In genomic region chrII:12797211-12797794, ce11 we compare ENCODE assay signal across 7 worm cellular contexts.
A peak's percentile ranks its signal among the peaks of the same experiment; 100 is the strongest.
TF ChIP-seq lines count a peak whose summit lies in the region.

No protein-coding gene starts in this region.

TF ChIP-seq in whole organism, L1 larva, 84 proteins besides CTCF, POLR2A, EP300 and RAD21 (continues in another document):
- TF ChIP-seq vab-15 (tag; optimal IDR thresholded peaks at IDR 0.05; lab: Kevin White, UChicago) (no peak), ces-1 (GFP tag; optimal IDR thresholded peaks at IDR 0.05; lab: Kevin White, UChicago) (no peak), egl-27 (tag; optimal IDR thresholded peaks at IDR 0.05; lab: Kevin White, UChicago) (no peak), sptf-1 (tag; optimal IDR thresholded peaks at IDR 0.05; lab: Kevin White, UChicago) (no peak), lin-35 (GFP tag; optimal IDR thresholded peaks at IDR 0.05; lab: Kevin White, UChicago) (peak in 1 of 2 experiments; percentile 2), pag-3 (tag; optimal IDR thresholded peaks at IDR 0.05; lab: Kevin White, UChicago; ENCODE audit: borderline replicate concordance, insufficient read depth) (no peak), C34B4.2 (tag; optimal IDR thresholded peaks at IDR 0.05; lab: Kevin White, UChicago) (no peak), nhr-71 (tag; optimal IDR thresholded peaks at IDR 0.05; lab: Kevin White, UChicago) (peak; percentile 13), nhr-20 (tag; optimal IDR thresholded peaks at IDR 0.05; lab: Kevin White, UChicago) (no peak), fkh-10 (GFP tag; optimal IDR thresholded peaks at IDR 0.05; lab: Kevin White, UChicago) (peak; percentile 10), nhr-47 (tag; optimal IDR thresholded peaks at IDR 0.05; lab: Kevin White, UChicago) (peak; percentile 32), nhr-84 (tag; optimal IDR thresholded peaks at IDR 0.05; lab: Kevin White, UChicago) (no peak), aha-1 (tag; optimal IDR thresholded peaks at IDR 0.05; lab: Kevin White, UChicago) (no peak)

TF ChIP-seq in whole organism, L2 larva, 48 proteins besides CTCF, POLR2A, EP300 and RAD21 (continues in another document):
- TF ChIP-seq nhr-11 (tag; optimal IDR thresholded peaks at IDR 0.05; lab: Kevin White, UChicago), result no peak
- TF ChIP-seq ZK546.5 (tag; optimal IDR thresholded peaks at IDR 0.05; lab: Kevin White, UChicago), result no peak
- no peak for TF ChIP-seq nhr-10 (tag; optimal IDR thresholded peaks at IDR 0.05; lab: Kevin White, UChicago)
- no peak for TF ChIP-seq nhr-23 (tag; optimal IDR thresholded peaks at IDR 0.05; lab: Kevin White, UChicago)
- TF ChIP-seq dmd-4 (tag; optimal IDR thresholded peaks at IDR 0.05; lab: Kevin White, UChicago), result no peak
- no peak for TF ChIP-seq gmeb-1 (tag; optimal IDR thresholded peaks at IDR 0.05; lab: Kevin White, UChicago)
- TF ChIP-seq nhr-21 (tag; optimal IDR thresholded peaks at IDR 0.05; lab: Kevin White, UChicago), result no peak
- TF ChIP-seq unc-62 (GFP tag; optimal IDR thresholded peaks at IDR 0.05; lab: Kevin White, UChicago), result no peak
- no peak for TF ChIP-seq ztf-11 (tag; optimal IDR thresholded peaks at IDR 0.05; lab: Kevin White, UChicago)
- TF ChIP-seq peb-1 (tag; optimal IDR thresholded peaks at IDR 0.05; lab: Kevin White, UChicago), result no peak
- TF ChIP-seq aly-2 (tag; optimal IDR thresholded peaks at IDR 0.05; lab: Kevin White, UChicago), result no peak
- peak; percentile 30 for TF ChIP-seq C34F6.9 (tag; optimal IDR thresholded peaks at IDR 0.05; lab: Kevin White, UChicago)
- TF ChIP-seq crh-2 (tag; optimal IDR thresholded peaks at IDR 0.05; lab: Kevin White, UChicago), result peak; percentile 61
- TF ChIP-seq unc-55 (GFP tag; optimal IDR thresholded peaks at IDR 0.05; lab: Kevin White, UChicago), result no peak

TF ChIP-seq in whole organism, L3 larva, 47 proteins besides CTCF, POLR2A, EP300 and RAD21 (continues in another document):
- peak; percentile 54 for TF ChIP-seq pha-4 (tag; optimal IDR thresholded peaks at IDR 0.05; lab: Kevin White, UChicago)
- TF ChIP-seq zag-1 (tag; optimal IDR thresholded peaks at IDR 0.05; lab: Kevin White, UChicago), result no peak
- TF ChIP-seq unc-39 (tag; optimal IDR thresholded peaks at IDR 0.05; lab: Kevin White, UChicago), result no peak
- no peak for TF ChIP-seq elt-1 (tag; optimal IDR thresholded peaks at IDR 0.05; lab: Kevin White, UChicago)
- TF ChIP-seq jun-1 (tag; optimal IDR thresholded peaks at IDR 0.05; lab: Kevin White, UChicago), result peak; percentile 57
- peak; percentile 78 for TF ChIP-seq ama-1 (optimal IDR thresholded peaks at IDR 0.05; lab: Kevin White, UChicago)
- peak; percentile 6 for TF ChIP-seq nfya-1 (tag; optimal IDR thresholded peaks at IDR 0.05; lab: Kevin White, UChicago; ENCODE audit: insufficient read depth)
- peak; percentile 9 for TF ChIP-seq hmg-11 (tag; optimal IDR thresholded peaks at IDR 0.05; lab: Kevin White, UChicago)
- peak; percentile 8 for TF ChIP-seq lin-15B (tag; optimal IDR thresholded peaks at IDR 0.05; lab: Kevin White, UChicago)
- TF ChIP-seq nhr-43 (tag; optimal IDR thresholded peaks at IDR 0.05; lab: Kevin White, UChicago; ENCODE audit: poor library complexity, severe bottlenecking), result peak; percentile 16
- no peak for TF ChIP-seq lsy-12 (tag; optimal IDR thresholded peaks at IDR 0.05; lab: Kevin White, UChicago)
- peak; percentile 34 for TF ChIP-seq fkh-10 (GFP tag; optimal IDR thresholded peaks at IDR 0.05; lab: Kevin White, UChicago)
- TF ChIP-seq elt-2 (tag; optimal IDR thresholded peaks at IDR 0.05; lab: Kevin White, UChicago), result peak; percentile 88

TF ChIP-seq in whole organism, L4 larva, 104 proteins besides CTCF, POLR2A, EP300 and RAD21 (continues in another document):
- TF ChIP-seq fkh-10 (GFP tag; optimal IDR thresholded peaks at IDR 0.05; lab: Kevin White, UChicago) (no peak), daf-19 (GFP tag; conservative IDR thresholded peaks at IDR 0.05; lab: Robert Waterston, UW) (no peak), nhr-42 (GFP tag; IDR thresholded peaks at IDR 0.05; lab: Robert Waterston, UW) (no peak), nhr-102 (tag; optimal IDR thresholded peaks at IDR 0.05; lab: Kevin White, UChicago) (no peak), mdl-1 (tag; optimal IDR thresholded peaks at IDR 0.05; lab: Kevin White, UChicago) (peak in 1 of 2 experiments; percentile 65), daf-12 (tag; optimal IDR thresholded peaks at IDR 0.05; lab: Kevin White, UChicago) (no peak), hmg-1.1 (GFP tag; IDR thresholded peaks at IDR 0.05; lab: Robert Waterston, UW) (no peak; the same call in 1 of the 2 replicates), zfp-3 (GFP tag; conservative IDR thresholded peaks at IDR 0.05; lab: Robert Waterston, UW) (0 out of 2 replicates have a peak, but pooled peaks have one; percentile 17), nhr-76 (tag; optimal IDR thresholded peaks at IDR 0.05; lab: Kevin White, UChicago) (no peak), hlh-30 (tag; optimal IDR thresholded peaks at IDR 0.05; lab: Kevin White, UChicago; ENCODE audit: insufficient read depth) (peak; percentile 9), spr-3 (GFP tag; optimal IDR thresholded peaks at IDR 0.05; lab: Kevin White, UChicago) (no peak), vab-7 (GFP tag; IDR thresholded peaks at IDR 0.05; lab: Robert Waterston, UW) (no peak), zip-11 (GFP tag; IDR thresholded peaks at IDR 0.05; lab: Robert Waterston, UW) (no peak), nhr-237 (tag; optimal IDR thresholded peaks at IDR 0.05; lab: Kevin White, UChicago) (no peak)

TF ChIP-seq in whole organism, late embryonic, 69 proteins besides CTCF, POLR2A, EP300 and RAD21:
- TF ChIP-seq zip-5 (tag; optimal IDR thresholded peaks at IDR 0.05; lab: Kevin White, UChicago), result no peak
- TF ChIP-seq nfya-1 (tag; optimal IDR thresholded peaks at IDR 0.05; lab: Kevin White, UChicago), result peak; percentile 5
- no peak for TF ChIP-seq fax-1 (tag; optimal IDR thresholded peaks at IDR 0.05; lab: Kevin White, UChicago)
- TF ChIP-seq pros-1 (tag; optimal IDR thresholded peaks at IDR 0.05; lab: Kevin White, UChicago), result no peak
- peak; percentile 31 for TF ChIP-seq hlh-6 (tag; optimal IDR thresholded peaks at IDR 0.05; lab: Kevin White, UChicago)
- TF ChIP-seq unc-3 (GFP tag; conservative IDR thresholded peaks at IDR 0.05; lab: Robert Waterston, UW), result no peak
- TF ChIP-seq unc-3 (tag; optimal IDR thresholded peaks at IDR 0.05; lab: Kevin White, UChicago), result no peak
- TF ChIP-seq unc-42 (tag; optimal IDR thresholded peaks at IDR 0.05; lab: Kevin White, UChicago), result peak; percentile 30
TF ChIP-seq in whole organism, late embryonic: peak in this region for 3.

TF ChIP-seq in whole organism, mixed stage, embryonic, 35 proteins besides CTCF, POLR2A, EP300 and RAD21:
- TF ChIP-seq ces-1 (GFP tag; optimal IDR thresholded peaks at IDR 0.05; lab: Kevin White, UChicago) (peak; percentile 35), snpc-4 (tag; optimal IDR thresholded peaks at IDR 0.05; lab: Kevin White, UChicago) (no peak)
TF ChIP-seq in whole organism, mixed stage, embryonic: peak in this region for 1.

TF ChIP-seq in whole organism, young adult, 124 proteins besides CTCF, POLR2A, EP300 and RAD21 (continues in another document):
- TF ChIP-seq mxl-1 (tag; optimal IDR thresholded peaks at IDR 0.05; lab: Kevin White, UChicago), result no peak
- TF ChIP-seq ekl-4 (GFP tag; IDR thresholded peaks at IDR 0.05; lab: Robert Waterston, UW), result no peak
- no peak for TF ChIP-seq hrde-1 (tag; optimal IDR thresholded peaks at IDR 0.05; lab: Kevin White, UChicago; ENCODE audit: borderline replicate concordance)
- TF ChIP-seq D2030.7 (GFP tag; IDR thresholded peaks at IDR 0.05; lab: Robert Waterston, UW), result no peak
- no peak for TF ChIP-seq F37B4.10 (GFP tag; IDR thresholded peaks at IDR 0.05; lab: Robert Waterston, UW)
- no peak for TF ChIP-seq cebp-2 (GFP tag; IDR thresholded peaks at IDR 0.05; lab: Robert Waterston, UW)
- no peak for TF ChIP-seq aptf-2 (GFP tag; conservative IDR thresholded peaks at IDR 0.05; lab: Robert Waterston, UW)
- no peak for TF ChIP-seq sdz-38 (tag; optimal IDR thresholded peaks at IDR 0.05; lab: Kevin White, UChicago)
- no peak for TF ChIP-seq pha-4 (tag; optimal IDR thresholded peaks at IDR 0.05; lab: Kevin White, UChicago)
- TF ChIP-seq zfh-2 (GFP tag; conservative IDR thresholded peaks at IDR 0.05; lab: Robert Waterston, UW), result peak; percentile 73; the same call in 1 of the 2 replicates
- no peak for TF ChIP-seq snpc-1.3 (tag; optimal IDR thresholded peaks at IDR 0.05; lab: Kevin White, UChicago; ENCODE audit: insufficient read depth)
- no peak for TF ChIP-seq ztf-3 (GFP tag; optimal IDR thresholded peaks at IDR 0.05; lab: Kevin White, UChicago)
- TF ChIP-seq dpl-1 (GFP tag; optimal IDR thresholded peaks at IDR 0.05; lab: Kevin White, UChicago), result no peak
- no peak for TF ChIP-seq cebp-1 (GFP tag; IDR thresholded peaks at IDR 0.05; lab: Robert Waterston, UW)
- TF ChIP-seq cebp-1 (tag; optimal IDR thresholded peaks at IDR 0.05; lab: Kevin White, UChicago), result no peak
- no peak for TF ChIP-seq F57C9.4 (tag; optimal IDR thresholded peaks at IDR 0.05; lab: Kevin White, UChicago)
- TF ChIP-seq hlh-26 (GFP tag; conservative IDR thresholded peaks at IDR 0.05; lab: Robert Waterston, UW), result no peak
- no peak for TF ChIP-seq ceh-100 (GFP tag; IDR thresholded peaks at IDR 0.05; lab: Robert Waterston, UW)
- TF ChIP-seq aptf-3 (GFP tag; IDR thresholded peaks at IDR 0.05; lab: Robert Waterston, UW), result no peak
- TF ChIP-seq ama-1 (optimal IDR thresholded peaks at IDR 0.05; lab: Kevin White, UChicago), result peak; percentile 26
- TF ChIP-seq ama-1 (GFP tag; optimal IDR thresholded peaks at IDR 0.05; lab: Kevin White, UChicago), result no peak
- TF ChIP-seq ztf-28 (GFP tag; IDR thresholded peaks at IDR 0.05; lab: Robert Waterston, UW), result no peak
- peak; percentile 47 for TF ChIP-seq atf-7 (tag; optimal IDR thresholded peaks at IDR 0.05; lab: Kevin White, UChicago)
- no peak for TF ChIP-seq mes-4 (tag; optimal IDR thresholded peaks at IDR 0.05; lab: Kevin White, UChicago)
- TF ChIP-seq F55B11.4 (tag; optimal IDR thresholded peaks at IDR 0.05; lab: Kevin White, UChicago; ENCODE audit: borderline replicate concordance, insufficient read depth), result no peak
- TF ChIP-seq nhr-27 (tag; optimal IDR thresholded peaks at IDR 0.05; lab: Kevin White, UChicago), result no peak
- no peak for TF ChIP-seq snpc-1.1 (tag; optimal IDR thresholded peaks at IDR 0.05; lab: Kevin White, UChicago; ENCODE audit: insufficient read depth)
- no peak for TF ChIP-seq pbrm-1 (GFP tag; IDR thresholded peaks at IDR 0.05; lab: Robert Waterston, UW)
- no peak for TF ChIP-seq T26A5.8 (tag; optimal IDR thresholded peaks at IDR 0.05; lab: Kevin White, UChicago)
- no peak for TF ChIP-seq xnd-1 (tag; optimal IDR thresholded peaks at IDR 0.05; lab: Kevin White, UChicago)
- TF ChIP-seq athp-1 (tag; optimal IDR thresholded peaks at IDR 0.05; lab: Kevin White, UChicago), result no peak
- peak; percentile 55 for TF ChIP-seq B0336.3 (GFP tag; IDR thresholded peaks at IDR 0.05; lab: Robert Waterston, UW)
- no peak for TF ChIP-seq attf-5 (GFP tag; optimal IDR thresholded peaks at IDR 0.05; lab: Kevin White, UChicago)
- no peak for TF ChIP-seq rec-8 (tag; optimal IDR thresholded peaks at IDR 0.05; lab: Kevin White, UChicago)
- TF ChIP-seq egl-44 (GFP tag; IDR thresholded peaks at IDR 0.05; lab: Robert Waterston, UW), result peak; percentile 31; the same call in 1 of the 2 replicates
